Worm (Caenorhabditis elegans): ENCODE measurements around the gene T01G6.10.

DNA sequence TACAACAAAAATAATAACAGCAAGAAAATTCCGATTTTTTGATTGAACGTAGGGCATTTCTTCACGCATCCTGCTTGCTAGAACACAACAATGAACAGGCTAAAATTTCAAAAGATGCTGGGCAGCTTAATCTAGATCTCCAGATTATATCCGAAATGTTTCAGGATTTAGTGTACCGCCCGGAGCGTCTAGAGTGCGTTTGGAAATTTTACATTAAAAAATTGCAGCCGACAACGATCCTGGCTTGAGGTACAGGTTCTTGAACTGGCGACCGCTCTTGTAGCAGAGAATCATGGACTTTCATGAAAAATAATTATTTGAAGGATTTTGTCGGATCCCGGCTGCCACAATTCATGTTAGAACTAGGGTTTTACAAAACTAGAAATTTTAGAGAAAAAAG, 45.0 kb upstream of the T01G6.10 start, which contains the start of gene C14C6.6:
- TF ChIP-seq ref-1 (GFP tag; conservative IDR thresholded peaks at IDR 0.05) = no peak
- no peak for TF ChIP-seq med-1 (GFP tag; optimal IDR thresholded peaks at IDR 0.05; ENCODE audit: insufficient read depth)

Data from whole organism, midembryonic.